Worm (Caenorhabditis elegans) whole organism, L4 larva: ENCODE measurements around the gene F58H1.3.

Experiments
- F10B5.3 ChIP-seq: sonication (generic microtip); optimal IDR thresholded peaks from 2 replicates; lab custom pipeline; 2016; ENCODE audit warnings: mild to moderate bottlenecking, missing genetic modification characterization, missing compliant biosample characterization
- F37D6.2 ChIP-seq: sonication (generic microtip); optimal IDR thresholded peaks from 2 replicates; lab custom pipeline; 2016; ENCODE audit warnings: mild to moderate bottlenecking, missing genetic modification characterization, missing compliant biosample characterization
- F44E2.7 ChIP-seq: fragments of 200-800 bp; sonication (Bioruptor generic); IDR thresholded peaks from 2 replicates; pipeline ENCODE4 v2.1.2; 2022; ENCODE audit warnings: missing genetic modification characterization, missing compliant biosample characterization
- R02D3.7 ChIP-seq: fragments of 150-350 bp; sonication (generic microtip); optimal IDR thresholded peaks from 3 replicates; lab custom pipeline; 2014; ENCODE audit warnings: missing biosample characterization, missing genetic modification characterization
- T20F7.1 ChIP-seq: fragments of 200-800 bp; sonication (Bioruptor generic); optimal IDR thresholded peaks from 2 replicates; lab custom pipeline; 2018; ENCODE audit warnings: mild to moderate bottlenecking, missing genetic modification characterization, missing compliant biosample characterization
- T26A8.4 ChIP-seq: fragments of 200-800 bp; sonication (Bioruptor generic); IDR thresholded peaks from 2 replicates; pipeline ENCODE4 v1.3.6; 2022; ENCODE audit warnings: missing genetic modification characterization, missing compliant biosample characterization
- Y75B8A.6 ChIP-seq: fragments of 200-800 bp; sonication (Bioruptor generic); IDR thresholded peaks from 2 replicates; pipeline ENCODE4 v1.3.6; 2022; ENCODE audit warnings: missing genetic modification reagents, missing genetic modification characterization, missing compliant biosample characterization
- ZK546.5 ChIP-seq, 2 experiments: sonication (generic microtip); optimal IDR thresholded peaks; 2 replicates each; lab custom pipeline; 2017; ENCODE audit warnings: missing biosample characterization in 2 of 2, missing genetic modification characterization in 2 of 2
- aha-1 ChIP-seq: fragments of 150-350 bp; peaks from one replicate; lab custom pipeline; 2014; ENCODE audit warnings: missing biosample characterization, missing genetic modification characterization
- arid-1 ChIP-seq: fragments of 200-800 bp; sonication (Bioruptor generic); conservative IDR thresholded peaks from 2 replicates; pipeline ENCODE4 v1.3.6; 2022; ENCODE audit warnings: missing genetic modification reagents, missing genetic modification characterization, missing compliant biosample characterization
- ceh-28 ChIP-seq: fragments of 150-350 bp; optimal IDR thresholded peaks from 2 replicates; lab custom pipeline; 2014; ENCODE audit warnings: missing biosample characterization, missing genetic modification reagents, missing genetic modification characterization
- ceh-32 ChIP-seq: sonication (generic microtip); optimal IDR thresholded peaks from 2 replicates; lab custom pipeline; 2016; ENCODE audit warnings: mild to moderate bottlenecking, missing genetic modification characterization, missing compliant biosample characterization; ENCODE audit not compliant: poor library complexity
- daf-16 ChIP-seq, 3 experiments: sonication (generic microtip); optimal IDR thresholded peaks; 2 replicates each; lab custom pipeline; 2016 to 2017; ENCODE audit warnings: missing genetic modification characterization in 3 of 3, missing genetic modification reagents in 3 of 3, mild to moderate bottlenecking in 2 of 3, missing compliant biosample characterization in 2 of 3, missing biosample characterization in 1 of 3, moderate library complexity in 1 of 3
- dmd-6 ChIP-seq: fragments of 200-800 bp; sonication (Bioruptor generic); IDR thresholded peaks from 2 replicates; pipeline ENCODE4 v1.3.6; 2022; ENCODE audit warnings: missing genetic modification reagents, missing genetic modification characterization, missing compliant biosample characterization
- dmd-8 ChIP-seq: fragments of 200-800 bp; sonication (Bioruptor generic); IDR thresholded peaks from 2 replicates; pipeline ENCODE4 v1.3.6; 2022; ENCODE audit warnings: missing genetic modification characterization, missing compliant biosample characterization
- dpl-1 ChIP-seq: fragments of 150-350 bp; optimal IDR thresholded peaks from 2 replicates; lab custom pipeline; 2014; ENCODE audit warnings: missing biosample characterization, missing genetic modification reagents, missing genetic modification characterization
- egl-27 ChIP-seq: sonication (generic microtip); optimal IDR thresholded peaks from 3 replicates; lab custom pipeline; 2017; ENCODE audit warnings: missing biosample characterization, missing genetic modification reagents, missing genetic modification characterization
- egl-43 ChIP-seq: fragments of 200-800 bp; sonication (Bioruptor generic); IDR thresholded peaks from 2 replicates; pipeline ENCODE4 v1.3.6; 2022; ENCODE audit warnings: missing genetic modification reagents, missing genetic modification characterization, missing compliant biosample characterization
- fkh-10 ChIP-seq: fragments of 150-350 bp; optimal IDR thresholded peaks from 2 replicates; lab custom pipeline; 2014; ENCODE audit warnings: missing biosample characterization, missing genetic modification reagents, missing genetic modification characterization
- hlh-11 ChIP-seq: fragments of 200-800 bp; sonication (Bioruptor generic); optimal IDR thresholded peaks from 2 replicates; lab custom pipeline; 2018; ENCODE audit warnings: mild to moderate bottlenecking, missing genetic modification characterization, missing compliant biosample characterization
- hlh-30 ChIP-seq: sonication (generic microtip); optimal IDR thresholded peaks from 2 replicates; lab custom pipeline; 2017; ENCODE audit warnings: antibody characterized with exemption, mild to moderate bottlenecking, missing genetic modification characterization, missing compliant biosample characterization; ENCODE audit not compliant: insufficient read depth
- hmg-1.1 ChIP-seq: fragments of 200-800 bp; sonication (Bioruptor generic); IDR thresholded peaks from 2 replicates; pipeline ENCODE4 v1.3.6; 2022; ENCODE audit warnings: missing genetic modification reagents, missing genetic modification characterization, missing compliant biosample characterization
- lim-7 ChIP-seq: fragments of 200-800 bp; sonication (Bioruptor generic); IDR thresholded peaks from 2 replicates; pipeline ENCODE4 v1.3.6; 2022; ENCODE audit warnings: missing genetic modification characterization, missing compliant biosample characterization
- lin-38 ChIP-seq: fragments of 200-800 bp; sonication (Bioruptor generic); IDR thresholded peaks from 2 replicates; pipeline ENCODE4 v1.3.6; 2022; ENCODE audit warnings: missing genetic modification reagents, missing genetic modification characterization, missing compliant biosample characterization
- lsy-2 ChIP-seq, 2 experiments: fragments of 150-350 bp in 1 of 2; sonication (generic microtip) in 1 of 2; optimal IDR thresholded peaks; 2 replicates each; lab custom pipeline; 2014 to 2017; ENCODE audit warnings: missing biosample characterization in 2 of 2, missing genetic modification characterization in 2 of 2
- madf-5 ChIP-seq, 2 experiments: fragments of 200-800 bp; sonication (Bioruptor generic); IDR thresholded peaks; 2 replicates each; pipeline ENCODE4 v1.3.6; 2022; ENCODE audit warnings: missing compliant biosample characterization in 2 of 2, missing genetic modification characterization in 2 of 2
- madf-9 ChIP-seq: fragments of 200-800 bp; sonication (Bioruptor generic); conservative IDR thresholded peaks from 2 replicates; pipeline ENCODE4 v1.3.6; 2022; ENCODE audit warnings: missing genetic modification reagents, missing genetic modification characterization, missing compliant biosample characterization
- mdt-29 ChIP-seq: fragments of 200-800 bp; sonication (Bioruptor generic); IDR thresholded peaks from 2 replicates; pipeline ENCODE4 v1.3.6; 2022; ENCODE audit warnings: missing genetic modification reagents, missing genetic modification characterization, missing compliant biosample characterization
- mep-1 ChIP-seq: fragments of 150-350 bp; sonication (generic microtip); optimal IDR thresholded peaks from 3 replicates; lab custom pipeline; 2014; ENCODE audit warnings: missing biosample characterization, missing genetic modification characterization
- nhr-10 ChIP-seq: fragments of 150-350 bp; optimal IDR thresholded peaks from 2 replicates; lab custom pipeline; 2014; ENCODE audit warnings: missing biosample characterization, missing genetic modification characterization
- nhr-102 ChIP-seq: sonication (generic microtip); optimal IDR thresholded peaks from 2 replicates; lab custom pipeline; 2016; ENCODE audit warnings: mild to moderate bottlenecking, missing genetic modification characterization, moderate library complexity, missing compliant biosample characterization
- nhr-237 ChIP-seq: sonication (generic microtip); optimal IDR thresholded peaks from 2 replicates; lab custom pipeline; 2017; ENCODE audit warnings: missing biosample characterization, missing genetic modification characterization
- nhr-41 ChIP-seq: fragments of 200-800 bp; sonication (Bioruptor generic); IDR thresholded peaks from 2 replicates; pipeline ENCODE4 v1.3.6; 2022; ENCODE audit warnings: missing genetic modification reagents, missing genetic modification characterization, missing compliant biosample characterization
- nhr-48 ChIP-seq: sonication (generic microtip); optimal IDR thresholded peaks from 2 replicates; lab custom pipeline; 2016; ENCODE audit warnings: mild to moderate bottlenecking, missing genetic modification characterization, missing compliant biosample characterization
- nhr-6 ChIP-seq: fragments of 150-350 bp; optimal IDR thresholded peaks from 2 replicates; lab custom pipeline; 2014; ENCODE audit warnings: missing biosample characterization, missing genetic modification characterization
- nhr-77 ChIP-seq: fragments of 150-350 bp; optimal IDR thresholded peaks from 2 replicates; lab custom pipeline; 2014; ENCODE audit warnings: missing biosample characterization, missing genetic modification characterization
- pha-4 ChIP-seq, 2 experiments: fragments of 150-350 bp in 1 of 2; fragments of 200-800 bp in 1 of 2; sonication (Bioruptor generic) in 1 of 2; IDR thresholded peaks in 1 of 2; optimal IDR thresholded peaks in 1 of 2; 2 replicates each; pipeline versions ENCODE4 v1.3.6 to Lab custom; 2014 to 2022; ENCODE audit warnings: missing genetic modification characterization in 2 of 2, missing genetic modification reagents in 2 of 2, missing biosample characterization in 1 of 2, missing compliant biosample characterization in 1 of 2
- snpc-4 ChIP-seq: fragments of 150-350 bp; optimal IDR thresholded peaks from 2 replicates; lab custom pipeline; 2014; ENCODE audit warnings: missing biosample characterization, missing genetic modification characterization
- tag-97 ChIP-seq: fragments of 200-800 bp; sonication (Bioruptor generic); IDR thresholded peaks from 2 replicates; pipeline ENCODE4 v1.3.6; 2022; ENCODE audit warnings: missing genetic modification characterization, missing compliant biosample characterization
- tra-1 ChIP-seq: fragments of 200-800 bp; sonication (Bioruptor generic); IDR thresholded peaks from 2 replicates; pipeline ENCODE4 v1.3.6; 2022; ENCODE audit warnings: missing genetic modification reagents, missing genetic modification characterization, missing compliant biosample characterization
- unc-62 ChIP-seq, 3 experiments: fragments of 150-350 bp in 1 of 3; sonication (generic microtip); optimal IDR thresholded peaks in 2 of 3; peaks in 1 of 3; 1 replicate in 1 of 3; 2 replicates in 2 of 3; lab custom pipeline; 2014 to 2017; ENCODE audit warnings: missing biosample characterization in 3 of 3, missing genetic modification characterization in 3 of 3, missing genetic modification reagents in 3 of 3, missing genotype in 1 of 3
- zip-11 ChIP-seq: fragments of 200-800 bp; sonication (Bioruptor generic); IDR thresholded peaks from 2 replicates; pipeline ENCODE4 v1.3.6; 2022; ENCODE audit warnings: missing genetic modification characterization, missing compliant biosample characterization

F58H1.3 gene

ce11 chrV:11960084-11960830, 26.5 kb downstream of the F58H1.3 start:
- TF ChIP-seq unc-62 (GFP tag; optimal IDR thresholded peaks at IDR 0.05 in 1 of 2; lab: Kevin White, UChicago), result peak in 1 of 2 experiments; percentile 53
- TF ChIP-seq unc-62 (tag; optimal IDR thresholded peaks at IDR 0.05; lab: Kevin White, UChicago), result no peak
- TF ChIP-seq tra-1 (GFP tag; lab: Robert Waterston, UW), result no peak
- TF ChIP-seq T26A8.4 (GFP tag; lab: Robert Waterston, UW), result no peak
- TF ChIP-seq, all 104 proteins: peak for 1

DNA sequence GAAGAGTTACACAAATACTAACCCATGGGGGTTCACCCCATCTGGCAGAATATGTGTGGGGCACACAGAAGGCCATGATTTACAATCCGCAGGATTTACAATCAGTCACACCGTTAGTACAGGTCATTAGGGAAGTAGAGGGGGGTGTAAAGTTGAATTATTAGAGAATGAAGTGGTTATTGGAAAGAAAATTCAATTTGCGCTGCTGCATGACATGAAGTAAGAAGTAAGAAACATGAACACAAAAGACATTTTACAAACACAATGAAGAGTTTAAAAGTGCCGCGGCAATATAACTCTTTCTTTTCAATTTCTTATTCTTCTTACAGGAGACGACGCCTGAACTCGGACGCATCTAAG, 27.0 kb downstream of the F58H1.3 start:
- no peak for TF ChIP-seq ceh-32 (tag; lab: Kevin White, UChicago)
- TF ChIP-seq nhr-102 (tag; lab: Kevin White, UChicago), result no peak
- TF ChIP-seq aha-1 (tag; lab: Kevin White, UChicago), result peak; percentile 53
- TF ChIP-seq, all 104 proteins: peak for 1

DNA sequence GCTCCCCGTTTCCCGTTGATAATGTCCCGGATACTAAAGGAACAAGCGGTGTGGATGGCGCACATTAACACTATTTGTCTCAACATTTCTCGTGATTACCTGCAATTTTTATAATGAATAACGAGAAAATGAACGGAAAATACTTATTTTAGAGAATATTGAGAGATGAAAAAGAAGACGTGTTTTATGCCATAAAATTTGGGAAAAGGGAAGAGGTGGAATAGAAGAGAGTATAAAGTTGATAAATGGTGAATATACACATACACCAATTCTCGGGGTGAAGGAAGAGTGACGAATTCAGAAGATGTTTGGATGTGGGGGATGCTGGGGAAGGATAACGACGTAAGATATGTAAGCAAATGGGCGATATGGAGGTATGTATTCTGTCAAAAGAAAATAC, 30.9 kb downstream of the F58H1.3 start, which contains the start of gene F58H1.7:
F58H1.7 (minus strand) TSS at position 101 of the 400 bp plus-strand sequence.
- TF ChIP-seq pha-4 (GFP tag; IDR thresholded peaks at IDR 0.05; lab: Robert Waterston, UW) (no peak), pha-4 (tag; optimal IDR thresholded peaks at IDR 0.05; lab: Kevin White, UChicago) (no peak), dpl-1 (no peak), F10B5.3 (no peak), F37D6.2 (tag; lab: Kevin White, UChicago) (no peak), egl-43 (GFP tag; lab: Robert Waterston, UW) (no peak), nhr-10 (tag; lab: Kevin White, UChicago) (no peak), F44E2.7 (GFP tag; lab: Robert Waterston, UW) (no peak), madf-9 (GFP tag; lab: Robert Waterston, UW) (no peak), fkh-10 (GFP tag; lab: Kevin White, UChicago) (no peak), tag-97 (GFP tag; lab: Robert Waterston, UW) (no peak), ZK546.5 (tag; optimal IDR thresholded peaks at IDR 0.05; lab: Kevin White, UChicago) (no peak), lsy-2 (tag; optimal IDR thresholded peaks at IDR 0.05; lab: Kevin White, UChicago) (no peak), hmg-1.1 (GFP tag; lab: Robert Waterston, UW) (no peak), nhr-237 (tag; lab: Kevin White, UChicago) (no peak), ceh-28 (tag; lab: Kevin White, UChicago) (no peak), tra-1 (GFP tag; lab: Robert Waterston, UW) (no peak), R02D3.7 (no peak), daf-16 (GFP tag; optimal IDR thresholded peaks at IDR 0.05; lab: Kevin White, UChicago) (no peak), daf-16 (tag; optimal IDR thresholded peaks at IDR 0.05; lab: Kevin White, UChicago) (no peak), lin-38 (no peak)

ce11 chrV:11975233-11975632, 41.5 kb downstream of the F58H1.3 start, which contains the start of gene cpr-1:
Gene cpr-1, plus strand, starts transcription at chrV:11975551.
- TF ChIP-seq madf-9 (GFP tag; lab: Robert Waterston, UW) (no peak), nhr-48 (peak; percentile 69), nhr-6 (no peak), ceh-32 (tag; lab: Kevin White, UChicago) (no peak), dmd-6 (peak; percentile 92), hlh-30 (tag; lab: Kevin White, UChicago) (peak; percentile 12), nhr-41 (no peak; the same call in 1 of the 2 replicates), daf-16 (GFP tag; optimal IDR thresholded peaks at IDR 0.05; lab: Kevin White, UChicago) (no peak), daf-16 (tag; optimal IDR thresholded peaks at IDR 0.05; lab: Kevin White, UChicago) (peak; percentile 42), arid-1 (GFP tag; lab: Robert Waterston, UW) (no peak), mep-1 (tag; lab: Kevin White, UChicago) (no peak), Y75B8A.6 (no peak), unc-62 (GFP tag; optimal IDR thresholded peaks at IDR 0.05 in 1 of 2; lab: Kevin White, UChicago) (peak in 1 of 2 experiments; percentile 75), unc-62 (tag; optimal IDR thresholded peaks at IDR 0.05; lab: Kevin White, UChicago) (no peak), dmd-8 (GFP tag; lab: Robert Waterston, UW) (no peak), ZK546.5 (tag; optimal IDR thresholded peaks at IDR 0.05; lab: Kevin White, UChicago) (no peak), nhr-77 (peak; percentile 25), lim-7 (GFP tag; lab: Robert Waterston, UW) (no peak), hlh-11 (tag; lab: Kevin White, UChicago) (peak; percentile 87), madf-5 (GFP tag; IDR thresholded peaks at IDR 0.05; lab: Robert Waterston, UW) (no peak), zip-11 (GFP tag; lab: Robert Waterston, UW) (no peak), T20F7.1 (GFP tag; lab: Kevin White, UChicago) (peak; percentile 22), snpc-4 (tag; lab: Kevin White, UChicago) (no peak), egl-27 (no peak), hmg-1.1 (GFP tag; lab: Robert Waterston, UW) (no peak), mdt-29 (GFP tag; lab: Robert Waterston, UW) (no peak), T26A8.4 (GFP tag; lab: Robert Waterston, UW) (no peak)
